Fruit fly (Drosophila melanogaster): ENCODE measurements around the gene CG45122.

CG45122 gene

DNA sequence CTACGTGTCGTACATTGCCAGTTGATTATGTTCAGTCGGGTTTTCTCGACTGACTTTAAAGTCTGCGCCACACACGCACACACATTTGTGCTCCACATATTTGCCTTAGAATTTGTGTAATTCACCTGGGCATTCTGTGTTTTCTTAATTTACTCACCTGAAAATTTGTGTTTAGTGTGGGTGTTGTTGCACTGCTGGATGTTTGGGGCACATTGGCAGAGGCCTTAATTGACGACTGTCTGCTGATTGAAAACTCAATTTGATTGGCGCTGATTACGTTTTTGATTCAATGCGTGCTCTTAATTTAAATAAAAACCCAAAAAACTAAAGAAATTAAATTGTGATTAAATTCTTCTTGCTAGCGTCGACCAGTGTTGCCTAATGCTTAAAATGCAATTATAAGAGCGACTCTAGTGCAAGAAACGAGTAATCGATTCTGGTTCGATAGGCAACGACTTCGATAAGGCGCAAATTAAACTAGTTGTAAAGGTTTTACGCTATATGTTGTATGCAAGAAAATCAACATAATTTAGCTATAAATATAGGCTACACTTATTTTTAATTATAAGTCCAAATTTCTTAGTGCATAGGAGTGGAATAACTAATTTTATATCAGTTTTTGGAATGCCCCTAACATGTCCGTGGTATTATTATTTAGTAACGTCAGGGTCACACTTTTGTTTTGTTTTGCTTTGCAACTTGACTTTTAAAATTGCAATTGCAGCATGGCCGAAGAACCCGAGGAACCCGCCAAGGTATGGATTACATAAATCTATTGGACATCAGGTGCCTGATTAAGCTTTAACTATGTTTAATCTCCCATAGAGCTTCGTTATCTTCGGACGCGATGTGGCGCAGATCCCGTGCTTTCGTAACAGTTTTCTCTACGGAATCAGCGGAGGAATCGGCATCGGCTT, 13.4 kb upstream of the CG45122 start, which contains the start of the genes CG46281 and CG46280 (continued):
- 0 out of 2 replicates have a peak, but pooled peaks have one; percentile 24 for TF ChIP-seq inv (GFP tag; IDR thresholded peaks at IDR 0.05; ENCODE audit: partially characterized antibody)
- TF ChIP-seq CG30020 (tag; optimal IDR thresholded peaks at IDR 0.05), result peak; percentile 74
- no peak for TF ChIP-seq aop (GFP tag; IDR thresholded peaks at IDR 0.05)
- no peak for TF ChIP-seq gsb (GFP tag; IDR thresholded peaks at IDR 0.05)
- peak; percentile 55 for TF ChIP-seq Ets65A (GFP tag)
- TF ChIP-seq CG34224 (GFP tag; IDR thresholded peaks at IDR 0.05; ENCODE audit: partially characterized antibody), result peak; percentile 58; the same call in 2 of the 3 replicates
- peak; percentile 12 for TF ChIP-seq Dad (GFP tag; optimal IDR thresholded peaks at IDR 0.05)
- TF ChIP-seq lilli (GFP tag; optimal IDR thresholded peaks at IDR 0.05), result peak; percentile 66
- no peak for TF ChIP-seq Awh (GFP tag; IDR thresholded peaks at IDR 0.05)
- no peak for TF ChIP-seq cg (GFP tag; optimal IDR thresholded peaks at IDR 0.05)
- 0 out of 2 replicates have a peak, but pooled peaks have one; percentile 18 for TF ChIP-seq vvl (GFP tag; IDR thresholded peaks at IDR 0.05)
- peak; percentile 69 for TF ChIP-seq row (GFP tag; IDR thresholded peaks at IDR 0.05)
- TF ChIP-seq cas (GFP tag; IDR thresholded peaks at IDR 0.05), result 0 out of 2 replicates have a peak, but pooled peaks have one; percentile 21
- TF ChIP-seq H2.0 (GFP tag; IDR thresholded peaks at IDR 0.05), result no peak
- no peak for TF ChIP-seq dan (GFP tag; IDR thresholded peaks at IDR 0.05)

DNA sequence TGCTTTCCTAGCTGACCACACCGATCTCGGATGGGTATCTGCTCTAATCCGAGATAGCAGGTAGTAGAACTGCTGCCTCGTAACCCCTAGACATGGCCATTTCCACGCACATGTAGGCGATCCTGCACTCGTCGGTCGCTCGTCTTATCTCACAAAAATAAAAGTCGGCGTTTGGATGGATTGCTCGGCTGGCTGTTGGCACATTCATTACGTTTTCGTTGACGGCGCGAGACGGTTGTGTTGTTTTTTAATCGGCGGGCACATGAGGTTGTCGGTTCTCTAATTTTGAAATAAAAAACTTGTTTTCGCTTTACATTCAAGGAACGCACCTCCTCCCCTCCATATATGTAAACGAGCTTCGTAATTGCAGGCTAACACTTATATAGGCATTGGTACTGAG, 11.6 kb upstream of the CG45122 start, which contains the start of gene ry:
Gene ry (plus strand): TSS at position 206 of the 400 bp plus-strand sequence.
- no peak for TF ChIP-seq CG9817 (tag; optimal IDR thresholded peaks at IDR 0.05)
- peak; percentile 38; the same call in 1 of the 2 replicates for TF ChIP-seq Atf6 (GFP tag; IDR thresholded peaks at IDR 0.05)
- no peak for TF ChIP-seq Sox100B (GFP tag; optimal IDR thresholded peaks at IDR 0.05)
- TF ChIP-seq sim (GFP tag; IDR thresholded peaks at IDR 0.05), result peak; percentile 41; the same call in 1 of the 2 replicates
- peak; percentile 85 for TF ChIP-seq Deaf1 (tag; optimal IDR thresholded peaks at IDR 0.05)
- TF ChIP-seq CG14441 (GFP tag; IDR thresholded peaks at IDR 0.05), result 0 out of 2 replicates have a peak, but pooled peaks have one; percentile 15
- TF ChIP-seq CG34376 (GFP tag; optimal IDR thresholded peaks at IDR 0.05), result peak; percentile 1
- TF ChIP-seq CG16815 (GFP tag; optimal IDR thresholded peaks at IDR 0.05), result no peak
- no peak for TF ChIP-seq sug (tag; optimal IDR thresholded peaks at IDR 0.05)
- TF ChIP-seq CG8089 (GFP tag; optimal IDR thresholded peaks at IDR 0.05), result no peak
- TF ChIP-seq Optix (GFP tag; IDR thresholded peaks at IDR 0.05), result peak; percentile 18; the same call in 1 of the 3 replicates
- TF ChIP-seq CG9437 (GFP tag; optimal IDR thresholded peaks at IDR 0.05), result peak; percentile 38
- TF ChIP-seq ci (GFP tag; IDR thresholded peaks at IDR 0.05), result peak; percentile 47; the same call in 1 of the 3 replicates
- peak; percentile 72 for TF ChIP-seq Med (GFP tag)
- peak in 1 of 2 experiments; percentile 73 for TF ChIP-seq Pdp1 (GFP tag; optimal IDR thresholded peaks at IDR 0.05)
- 0 out of 3 replicates have a peak, but pooled peaks have one; percentile 10 for TF ChIP-seq CG6791 (GFP tag; IDR thresholded peaks at IDR 0.05; ENCODE audit: partially characterized antibody)
- TF ChIP-seq grn (GFP tag; optimal IDR thresholded peaks at IDR 0.05), result peak; percentile 33
- TF ChIP-seq amos (GFP tag; IDR thresholded peaks at IDR 0.05; ENCODE audit: partially characterized antibody), result peak; percentile 25
- no peak for TF ChIP-seq Hand (GFP tag; optimal IDR thresholded peaks at IDR 0.05)
- TF ChIP-seq sens (GFP tag), result peak; percentile 24
- TF ChIP-seq CG2199 (GFP tag; IDR thresholded peaks at IDR 0.05), result peak; percentile 60; the same call in 1 of the 3 replicates

DNA sequence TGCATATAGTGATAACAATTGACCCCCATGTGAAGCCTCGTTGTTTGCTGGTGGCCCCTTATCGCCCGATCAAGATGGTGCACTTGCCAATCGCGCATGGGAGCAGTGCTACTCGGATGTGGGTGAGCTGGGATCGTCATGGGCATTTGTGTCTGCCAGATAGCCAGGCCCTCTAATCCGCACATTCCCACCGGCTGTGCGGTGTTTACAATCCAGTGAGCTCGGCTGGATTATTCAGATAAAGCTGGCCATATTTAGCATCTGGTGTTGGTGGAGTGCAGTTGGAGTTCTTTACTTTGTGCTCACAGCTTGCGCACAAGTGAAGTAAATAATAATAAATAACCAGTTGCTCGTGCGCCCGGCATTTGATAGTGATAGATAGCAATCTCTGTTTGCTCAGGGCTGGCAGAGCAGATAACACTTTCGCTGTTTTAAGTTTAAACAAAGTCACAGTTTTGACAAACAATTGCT, 10.9 kb upstream of the CG45122 start:
- TF ChIP-seq wdn (GFP tag; IDR thresholded peaks at IDR 0.05) (no peak), Jarid2 (GFP tag; optimal IDR thresholded peaks at IDR 0.05) (peak; percentile 46), CG7839 (tag; optimal IDR thresholded peaks at IDR 0.05) (no peak), CG14710 (tag; optimal IDR thresholded peaks at IDR 0.05) (peak; percentile 27), CG33213 (GFP tag; optimal IDR thresholded peaks at IDR 0.05) (peak; percentile 23), dmrt11E (tag; optimal IDR thresholded peaks at IDR 0.05) (peak; percentile 20), en (GFP tag; optimal IDR thresholded peaks at IDR 0.05) (no peak), HLH54F (GFP tag; optimal IDR thresholded peaks at IDR 0.05) (no peak), Optix (GFP tag; IDR thresholded peaks at IDR 0.05) (peak; percentile 44; the same call in 1 of the 3 replicates), stwl (tag; optimal IDR thresholded peaks at IDR 0.05) (no peak), CG8359 (GFP tag; optimal IDR thresholded peaks at IDR 0.05; ENCODE audit: borderline replicate concordance) (peak; percentile 45), gce (GFP tag; IDR thresholded peaks at IDR 0.05) (peak; percentile 66; the same call in 1 of the 3 replicates)
